Worm (Caenorhabditis elegans): ENCODE data around the gene F22E5.12.

DNA sequence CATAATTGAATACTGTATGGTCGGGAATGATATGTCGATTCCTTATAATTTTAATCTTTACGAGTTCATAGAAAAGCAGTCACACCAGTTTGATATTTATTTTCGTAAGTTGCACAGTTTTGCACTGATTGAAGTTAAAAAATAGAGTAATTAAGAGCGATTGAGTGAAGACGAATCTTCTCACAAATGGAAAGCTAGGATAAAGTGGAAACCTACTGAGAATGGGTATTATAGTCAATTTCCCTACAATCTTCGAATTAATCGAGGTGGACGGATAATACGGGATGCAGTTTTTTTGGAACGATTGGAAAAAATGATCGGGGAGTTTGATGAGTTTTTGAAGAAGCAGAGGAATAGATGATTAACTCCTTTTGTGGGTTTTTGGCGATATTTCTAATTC, 5.7 kb downstream of the F22E5.12 start, which contains the start of gene F22E5.23:
- TF ChIP-seq ets-5 (GFP tag; IDR thresholded peaks at IDR 0.05): no peak
- TF ChIP-seq elt-3 (tag; optimal IDR thresholded peaks at IDR 0.05): no peak
- no peak for TF ChIP-seq hlh-4 (tag; optimal IDR thresholded peaks at IDR 0.05)
- no peak for TF ChIP-seq pqm-1 (tag; optimal IDR thresholded peaks at IDR 0.05)
- no peak for TF ChIP-seq ama-1 (optimal IDR thresholded peaks at IDR 0.05)
- no peak for TF ChIP-seq lin-13 (GFP tag; optimal IDR thresholded peaks at IDR 0.05)
- TF ChIP-seq blmp-1 (tag; optimal IDR thresholded peaks at IDR 0.05): no peak
- TF ChIP-seq nhr-237 (tag; optimal IDR thresholded peaks at IDR 0.05): no peak
- no peak for TF ChIP-seq lsy-2 (tag; optimal IDR thresholded peaks at IDR 0.05)
- no peak for TF ChIP-seq snpc-4 (tag; optimal IDR thresholded peaks at IDR 0.05)
- no peak for TF ChIP-seq alr-1 (tag; optimal IDR thresholded peaks at IDR 0.05; ENCODE audit: borderline replicate concordance)
- no peak for TF ChIP-seq unc-62 (GFP tag; optimal IDR thresholded peaks at IDR 0.05)
